Fruit fly (Drosophila melanogaster): ENCODE data around the gene CG16743.
A peak's percentile ranks its signal among the peaks of the same experiment; 100 is the strongest.

Gene CG16743

dm6 chr2L:10989162-10989561 is 17.1 kb downstream of the CG16743 start, which contains the start of gene TTLL4A (continued):
- no peak for TF ChIP-seq jing (GFP tag; optimal IDR thresholded peaks at IDR 0.05)
- no peak for TF ChIP-seq CG4854 (GFP tag; optimal IDR thresholded peaks at IDR 0.05)
- TF ChIP-seq CG17186 (GFP tag; optimal IDR thresholded peaks at IDR 0.05) = peak; percentile 94
- peak; percentile 99 for TF ChIP-seq CG13287 (GFP tag; IDR thresholded peaks at IDR 0.05; ENCODE audit: partially characterized antibody)
- no peak for TF ChIP-seq CG2875 (GFP tag; optimal IDR thresholded peaks at IDR 0.05)
- TF ChIP-seq CG6791 (GFP tag; IDR thresholded peaks at IDR 0.05; ENCODE audit: partially characterized antibody) = peak; percentile 99
- peak; percentile 91 for TF ChIP-seq CoRest (tag; optimal IDR thresholded peaks at IDR 0.05)
- peak; percentile 93 for TF ChIP-seq dm (GFP tag; optimal IDR thresholded peaks at IDR 0.05)
- no peak for TF ChIP-seq Xrp1 (GFP tag; IDR thresholded peaks at IDR 0.05)
- TF ChIP-seq zfh2 (GFP tag; optimal IDR thresholded peaks at IDR 0.05) = peak; percentile 46
- peak; percentile 97 for TF ChIP-seq BEAF-32 (GFP tag; optimal IDR thresholded peaks at IDR 0.05)
- no peak for TF ChIP-seq Hmr (GFP tag; optimal IDR thresholded peaks at IDR 0.05)
- no peak for TF ChIP-seq ssp (GFP tag; IDR thresholded peaks at IDR 0.05)
- no peak for TF ChIP-seq shn (GFP tag; optimal IDR thresholded peaks at IDR 0.05)
- TF ChIP-seq ERR (GFP tag; optimal IDR thresholded peaks at IDR 0.05) = no peak
- peak; percentile 94 for TF ChIP-seq CG2129 (GFP tag; IDR thresholded peaks at IDR 0.05; ENCODE audit: partially characterized antibody)
- TF ChIP-seq tap (tag; optimal IDR thresholded peaks at IDR 0.05) = no peak

- TF ChIP-seq CG12942 (GFP tag; optimal IDR thresholded peaks at IDR 0.05) (no peak), stc (GFP tag; IDR thresholded peaks at IDR 0.05) (no peak), CG30020 (tag; optimal IDR thresholded peaks at IDR 0.05) (peak; percentile 59)
Observed at dm6 chr2L:11001376-11002122, 29.5 kb downstream of the CG16743 start, which contains the start of the genes aub and lectin-33A. Gene aub (minus strand): TSS chr2L:11001476. Gene lectin-33A (plus strand): TSS chr2L:11002072.

- TF ChIP-seq danr (GFP tag; IDR thresholded peaks at IDR 0.05) (no peak), CG1647 (GFP tag; optimal IDR thresholded peaks at IDR 0.05) (peak; percentile 50), CG17361 (GFP tag; IDR thresholded peaks at IDR 0.05) (peak; percentile 50; the same call in 2 of the 3 replicates), hth (optimal IDR thresholded peaks at IDR 0.05) (no peak), CG17186 (GFP tag; optimal IDR thresholded peaks at IDR 0.05) (peak; percentile 99), CG17568 (GFP tag; optimal IDR thresholded peaks at IDR 0.05) (peak; percentile 93), CG8281 (tag; optimal IDR thresholded peaks at IDR 0.05) (peak; percentile 50), Lim3 (GFP tag; IDR thresholded peaks at IDR 0.05) (no peak), gsb (GFP tag; IDR thresholded peaks at IDR 0.05) (peak; percentile 46; the same call in 1 of the 2 replicates), CG2120 (GFP tag; optimal IDR thresholded peaks at IDR 0.05) (peak; percentile 3), HLH4C (GFP tag; IDR thresholded peaks at IDR 0.05; ENCODE audit: partially characterized antibody) (no peak), ham (GFP tag; IDR thresholded peaks at IDR 0.05) (no peak), CG6683 (GFP tag; optimal IDR thresholded peaks at IDR 0.05) (peak; percentile 43), CG8944 (GFP tag; optimal IDR thresholded peaks at IDR 0.05) (peak; percentile 18), CG10543 (GFP tag; optimal IDR thresholded peaks at IDR 0.05) (no peak), CG7839 (tag; optimal IDR thresholded peaks at IDR 0.05) (no peak), Vsx1 (GFP tag; optimal IDR thresholded peaks at IDR 0.05) (peak; percentile 73), sd (tag; optimal IDR thresholded peaks at IDR 0.05) (no peak), tll (GFP tag; optimal IDR thresholded peaks at IDR 0.05) (no peak), CG34422 (GFP tag; IDR thresholded peaks at IDR 0.05) (peak; percentile 83), CG14014 (GFP tag; IDR thresholded peaks at IDR 0.05) (peak; percentile 72; the same call in 1 of the 2 replicates), CG6791 (GFP tag; IDR thresholded peaks at IDR 0.05; ENCODE audit: partially characterized antibody) (no peak), CG11085 (GFP tag; IDR thresholded peaks at IDR 0.05) (no peak), Hr39 (optimal IDR thresholded peaks at IDR 0.05) (no peak), prd (optimal IDR thresholded peaks at IDR 0.05) (no peak), prd (GFP tag; IDR thresholded peaks at IDR 0.05) (no peak), C15 (GFP tag; IDR thresholded peaks at IDR 0.05) (peak; percentile 61; the same call in 1 of the 3 replicates), CG8765 (GFP tag; IDR thresholded peaks at IDR 0.05) (no peak)
Observed at dm6 chr2L:11003925-11004673, 32.0 kb downstream of the CG16743 start, which contains the start of gene RpL9. Gene RpL9 (minus strand): TSS chr2L:11004189.
